Fruit fly (Drosophila melanogaster) whole organism, embryonic: ENCODE data around the gene h-cup.
A peak's percentile ranks its signal among the peaks of the same experiment; 100 is the strongest.

Experiments
- BEAF-32 ChIP-seq: fragments of 200-800 bp; sonication (Bioruptor generic); optimal IDR thresholded peaks from 3 replicates; lab custom pipeline; 2017; ENCODE audit warnings: missing biosample characterization, missing genetic modification characterization, mild to moderate bottlenecking, moderate library complexity, missing genetic modification reagents
- Bgb ChIP-seq: fragments of 200-800 bp; sonication (Bioruptor generic); IDR thresholded peaks from 2 replicates; pipeline ENCODE4 v1.3.6; 2022; ENCODE audit warnings: missing biosample characterization, missing genetic modification characterization; ENCODE audit not compliant: partially characterized antibody
- CG10147 ChIP-seq: fragments of 200-800 bp; sonication (Bioruptor generic); optimal IDR thresholded peaks from 2 replicates; lab custom pipeline; 2019; ENCODE audit warnings: missing biosample characterization, mild to moderate bottlenecking, missing genetic modification characterization, moderate library complexity
- CG11504 ChIP-seq: fragments of 200-800 bp; sonication (Bioruptor generic); optimal IDR thresholded peaks from 3 replicates; lab custom pipeline; 2019; ENCODE audit warnings: missing biosample characterization, mild to moderate bottlenecking, missing genetic modification characterization, moderate library complexity
- CG13287 ChIP-seq: fragments of 200-800 bp; sonication (Bioruptor generic); IDR thresholded peaks from 2 replicates; pipeline ENCODE4 v1.3.6; 2022; ENCODE audit warnings: missing biosample characterization, missing genetic modification characterization; ENCODE audit not compliant: partially characterized antibody
- CG14014 ChIP-seq: fragments of 200-800 bp; sonication (Bioruptor generic); IDR thresholded peaks from 2 replicates; pipeline ENCODE4 v1.3.6; 2022; ENCODE audit warnings: missing biosample characterization, missing genetic modification characterization
- CG14710 ChIP-seq: fragments of 200-800 bp; sonication (Bioruptor generic); optimal IDR thresholded peaks from 3 replicates; lab custom pipeline; 2019; ENCODE audit warnings: missing biosample characterization, mild to moderate bottlenecking, missing genetic modification characterization, moderate library complexity
- CG14860 ChIP-seq: fragments of 200-800 bp; sonication (Bioruptor generic); IDR thresholded peaks from 3 replicates; pipeline ENCODE4 v1.3.6; 2022; ENCODE audit warnings: missing biosample characterization, missing genetic modification characterization; ENCODE audit not compliant: partially characterized antibody
- CG15514 ChIP-seq: fragments of 200-800 bp; sonication (Bioruptor generic); optimal IDR thresholded peaks from 3 replicates; lab custom pipeline; 2017; ENCODE audit warnings: missing biosample characterization, missing genetic modification characterization, mild to moderate bottlenecking, moderate library complexity, missing genetic modification reagents
- CG16815 ChIP-seq: fragments of 200-800 bp; sonication (Bioruptor generic); optimal IDR thresholded peaks from 3 replicates; lab custom pipeline; 2017; ENCODE audit warnings: missing biosample characterization, mild to moderate bottlenecking, missing genetic modification characterization
- CG16863 ChIP-seq: fragments of 200-800 bp; sonication (Bioruptor generic); optimal IDR thresholded peaks from 3 replicates; lab custom pipeline; 2016; ENCODE audit warnings: missing biosample characterization, missing genetic modification characterization
- CG17829 ChIP-seq: fragments of 200-800 bp; optimal IDR thresholded peaks from 2 replicates; lab custom pipeline; 2019; ENCODE audit warnings: missing biosample characterization, mild to moderate bottlenecking, missing genetic modification characterization, moderate library complexity
- CG2116 ChIP-seq: fragments of 200-800 bp; sonication (Bioruptor generic); optimal IDR thresholded peaks from 3 replicates; lab custom pipeline; 2018; ENCODE audit warnings: missing biosample characterization, mild to moderate bottlenecking, missing genetic modification characterization
- CG2129 ChIP-seq: fragments of 200-800 bp; sonication (Bioruptor generic); IDR thresholded peaks from 2 replicates; pipeline ENCODE4 v1.3.6; 2022; ENCODE audit warnings: missing biosample characterization, missing genetic modification characterization; ENCODE audit not compliant: partially characterized antibody
- CG2889 ChIP-seq: fragments of 200-800 bp; sonication (Bioruptor generic); IDR thresholded peaks from 3 replicates; pipeline ENCODE4 v1.3.6; 2022; ENCODE audit warnings: missing biosample characterization, missing genetic modification characterization
- CG3281 ChIP-seq: fragments of 200-800 bp; sonication (Bioruptor generic); optimal IDR thresholded peaks from 3 replicates; lab custom pipeline; 2017; ENCODE audit warnings: missing biosample characterization, mild to moderate bottlenecking, missing genetic modification characterization
- CG34376 ChIP-seq: fragments of 200-800 bp; sonication (Bioruptor generic); optimal IDR thresholded peaks from 2 replicates; lab custom pipeline; 2018; ENCODE audit warnings: missing biosample characterization, mild to moderate bottlenecking, missing genetic modification characterization
- CG3995 ChIP-seq: fragments of 200-800 bp; sonication (Bioruptor generic); optimal IDR thresholded peaks from 3 replicates; lab custom pipeline; 2016; ENCODE audit warnings: missing biosample characterization, missing genetic modification characterization
- CG5953 ChIP-seq: fragments of 200-800 bp; sonication (Bioruptor generic); IDR thresholded peaks from 2 replicates; pipeline ENCODE4 v1.3.6; 2022; ENCODE audit warnings: missing biosample characterization, missing genetic modification characterization
- CG6791 ChIP-seq: fragments of 200-800 bp; sonication (Bioruptor generic); IDR thresholded peaks from 3 replicates; pipeline ENCODE4 v1.3.6; 2022; ENCODE audit warnings: missing biosample characterization, missing genetic modification characterization; ENCODE audit not compliant: partially characterized antibody
- CG9727 ChIP-seq: fragments of 200-800 bp; sonication (Bioruptor generic); optimal IDR thresholded peaks from 3 replicates; lab custom pipeline; 2017; ENCODE audit warnings: missing biosample characterization, mild to moderate bottlenecking, missing genetic modification characterization
- Dip2 ChIP-seq: fragments of 200-800 bp; sonication (Bioruptor generic); IDR thresholded peaks from 2 replicates; pipeline ENCODE4 v1.3.6; 2022; ENCODE audit warnings: missing biosample characterization, missing genetic modification characterization
- Dp ChIP-seq: fragments of 200-800 bp; sonication (Bioruptor generic); optimal IDR thresholded peaks from 2 replicates; lab custom pipeline; 2018; ENCODE audit warnings: missing biosample characterization, mild to moderate bottlenecking, missing genetic modification characterization, moderate library complexity
- Ets65A ChIP-seq: fragments of 200-800 bp; sonication (Bioruptor generic); peaks from one replicate; lab custom pipeline; 2016; ENCODE audit warnings: missing biosample characterization, missing genetic modification characterization
- HLH4C ChIP-seq: fragments of 200-800 bp; sonication (Bioruptor generic); IDR thresholded peaks from 3 replicates; pipeline ENCODE4 v1.3.6; 2022; ENCODE audit warnings: missing biosample characterization, missing genetic modification characterization; ENCODE audit not compliant: partially characterized antibody
- Hey ChIP-seq: fragments of 200-800 bp; sonication (Bioruptor generic); optimal IDR thresholded peaks from 3 replicates; lab custom pipeline; 2018; ENCODE audit warnings: missing biosample characterization, mild to moderate bottlenecking, missing genetic modification characterization
- HmgZ ChIP-seq: fragments of 200-800 bp; sonication (Bioruptor generic); optimal IDR thresholded peaks from 2 replicates; lab custom pipeline; 2018; ENCODE audit warnings: missing biosample characterization, mild to moderate bottlenecking, missing genetic modification characterization
- MTF-1 ChIP-seq: fragments of 200-800 bp; sonication (Bioruptor generic); optimal IDR thresholded peaks from 2 replicates; lab custom pipeline; 2018; ENCODE audit warnings: missing biosample characterization, mild to moderate bottlenecking, missing genetic modification characterization, borderline replicate concordance
- Myb ChIP-seq: fragments of 200-800 bp; sonication (Bioruptor generic); optimal IDR thresholded peaks from 2 replicates; lab custom pipeline; 2016; ENCODE audit warnings: missing biosample characterization, missing genetic modification characterization
- Neu2 ChIP-seq: fragments of 200-800 bp; sonication (Bioruptor generic); optimal IDR thresholded peaks from 3 replicates; lab custom pipeline; 2016; ENCODE audit warnings: missing biosample characterization, missing genetic modification characterization, borderline replicate concordance
- Opbp ChIP-seq: fragments of 200-800 bp; sonication (Bioruptor generic); IDR thresholded peaks from 3 replicates; pipeline ENCODE4 v1.3.6; 2022; ENCODE audit warnings: missing biosample characterization, missing genetic modification characterization; ENCODE audit not compliant: partially characterized antibody
- Usf ChIP-seq: fragments of 200-800 bp; sonication (Bioruptor generic); optimal IDR thresholded peaks from 2 replicates; lab custom pipeline; 2017; ENCODE audit warnings: missing genotype, missing biosample characterization, missing genetic modification characterization
- amos ChIP-seq: fragments of 200-800 bp; sonication (Bioruptor generic); IDR thresholded peaks from 2 replicates; pipeline ENCODE4 v1.3.6; 2022; ENCODE audit warnings: missing biosample characterization, missing genetic modification characterization; ENCODE audit not compliant: partially characterized antibody
- ap ChIP-seq: fragments of 200-800 bp; sonication (Bioruptor generic); IDR thresholded peaks from 2 replicates; pipeline ENCODE4 v1.3.6; 2022; ENCODE audit warnings: missing biosample characterization, missing genetic modification characterization
- bbx ChIP-seq: fragments of 200-800 bp; sonication (Bioruptor generic); IDR thresholded peaks from 2 replicates; pipeline ENCODE4 v1.3.6; 2022; ENCODE audit warnings: missing biosample characterization, missing genetic modification characterization; ENCODE audit not compliant: partially characterized antibody
- dati ChIP-seq: fragments of 200-800 bp; sonication (Bioruptor generic); IDR thresholded peaks from 2 replicates; pipeline ENCODE4 v1.3.6; 2022; ENCODE audit warnings: missing biosample characterization, missing genetic modification characterization
- kni ChIP-seq: fragments of 200-800 bp; sonication (Bioruptor generic); optimal IDR thresholded peaks from 3 replicates; lab custom pipeline; 2017; ENCODE audit warnings: mild to moderate bottlenecking, missing biosample characterization, missing genetic modification reagents, missing genetic modification characterization
- lbe ChIP-seq: fragments of 200-800 bp; sonication (Bioruptor generic); optimal IDR thresholded peaks from 2 replicates; lab custom pipeline; 2016; ENCODE audit warnings: missing biosample characterization, mild to moderate bottlenecking, missing genetic modification characterization
- luna ChIP-seq: fragments of 200-800 bp; sonication (Bioruptor generic); optimal IDR thresholded peaks from 2 replicates; lab custom pipeline; 2016; ENCODE audit warnings: missing biosample characterization, missing genetic modification characterization
- mam ChIP-seq: fragments of 200-800 bp; sonication (Bioruptor generic); optimal IDR thresholded peaks from 3 replicates; lab custom pipeline; 2016; ENCODE audit warnings: missing biosample characterization, missing genetic modification characterization
- salm ChIP-seq: fragments of 200-800 bp; sonication (Bioruptor generic); optimal IDR thresholded peaks from 2 replicates; lab custom pipeline; 2018; ENCODE audit warnings: missing biosample characterization, mild to moderate bottlenecking, missing genetic modification characterization
- sens ChIP-seq: fragments of 200-800 bp; sonication (Bioruptor generic); peaks from one replicate; lab custom pipeline; 2016; ENCODE audit warnings: missing biosample characterization, missing genetic modification characterization
- slp2 ChIP-seq: fragments of 200-800 bp; sonication (Bioruptor generic); optimal IDR thresholded peaks from 2 replicates; lab custom pipeline; 2016; ENCODE audit warnings: missing biosample characterization, missing genetic modification characterization
- stwl ChIP-seq: fragments of 200-800 bp; sonication (Bioruptor generic); optimal IDR thresholded peaks from 3 replicates; lab custom pipeline; 2018; ENCODE audit warnings: missing biosample characterization, mild to moderate bottlenecking, missing genetic modification characterization, moderate library complexity
- vnd ChIP-seq: fragments of 200-800 bp; sonication (Bioruptor generic); IDR thresholded peaks from 3 replicates; pipeline ENCODE4 v1.3.6; 2022; ENCODE audit warnings: missing biosample characterization, missing genetic modification characterization; ENCODE audit not compliant: partially characterized antibody
- wor ChIP-seq: fragments of 200-800 bp; sonication (Bioruptor generic); IDR thresholded peaks from 2 replicates; pipeline ENCODE4 v1.3.6; 2022; ENCODE audit warnings: missing biosample characterization, missing genetic modification characterization
- zf30C ChIP-seq: fragments of 200-800 bp; sonication (Bioruptor generic); optimal IDR thresholded peaks from 3 replicates; lab custom pipeline; 2018; ENCODE audit warnings: missing biosample characterization, mild to moderate bottlenecking, missing genetic modification characterization

The h-cup gene

dm6 chr3R:15366839-15367238, 15.9 kb downstream of the h-cup start (continued):
- TF ChIP-seq CG17829 (tag; lab: Kevin White, UChicago), result peak; percentile 40

dm6 chr3R:15363608-15364007, 19.1 kb downstream of the h-cup start, which contains the start of gene CG6171:
Gene CG6171 (minus strand): TSS chr3R:15363857.
- TF ChIP-seq Myb (peak; percentile 37), CG2116 (GFP tag; lab: Kevin White, UChicago) (peak; percentile 70), dati (GFP tag; lab: Robert Waterston, UW) (no peak), salm (no peak), Ets65A (GFP tag; lab: Kevin White, UChicago) (no peak), Bgb (GFP tag; lab: Robert Waterston, UW) (peak; percentile 30; the same call in 1 of the 2 replicates), CG10147 (GFP tag; lab: Kevin White, UChicago) (no peak), CG16815 (no peak), HLH4C (GFP tag; lab: Robert Waterston, UW) (peak; percentile 47; the same call in 2 of the 3 replicates), bbx (GFP tag; lab: Robert Waterston, UW) (0 out of 2 replicates have a peak, but pooled peaks have one; percentile 55), CG13287 (peak; percentile 75), wor (GFP tag; lab: Robert Waterston, UW) (no peak), stwl (tag; lab: Kevin White, UChicago) (peak; percentile 61), sens (GFP tag; lab: Kevin White, UChicago) (peak; percentile 80), HmgZ (tag; lab: Kevin White, UChicago) (peak; percentile 17), CG9727 (GFP tag; lab: Kevin White, UChicago) (no peak), MTF-1 (no peak), zf30C (no peak), CG3995 (GFP tag; lab: Kevin White, UChicago) (no peak), CG16863 (GFP tag; lab: Kevin White, UChicago) (peak; percentile 75), amos (GFP tag; lab: Robert Waterston, UW) (peak; percentile 54; the same call in 1 of the 2 replicates), lbe (GFP tag; lab: Kevin White, UChicago) (peak; percentile 28), CG14710 (tag; lab: Kevin White, UChicago) (peak; percentile 12), ap (GFP tag; lab: Robert Waterston, UW) (no peak), Usf (no peak), BEAF-32 (GFP tag; lab: Kevin White, UChicago) (peak; percentile 63), Hey (tag; lab: Kevin White, UChicago) (no peak), mam (GFP tag; lab: Kevin White, UChicago) (no peak), Dip2 (GFP tag; lab: Robert Waterston, UW) (no peak), CG3281 (GFP tag; lab: Kevin White, UChicago) (no peak), Dp (GFP tag; lab: Kevin White, UChicago) (peak; percentile 82), CG2129 (GFP tag; lab: Robert Waterston, UW) (peak; percentile 34; the same call in 1 of the 2 replicates), slp2 (no peak), CG5953 (no peak), Neu2 (peak; percentile 18), CG14860 (GFP tag; lab: Robert Waterston, UW) (peak; percentile 48; the same call in 1 of the 3 replicates), CG17829 (tag; lab: Kevin White, UChicago) (no peak), CG11504 (tag; lab: Kevin White, UChicago) (no peak), luna (no peak), CG34376 (peak; percentile 8), Opbp (GFP tag; lab: Robert Waterston, UW) (peak; percentile 43; the same call in 1 of the 3 replicates), vnd (GFP tag; lab: Robert Waterston, UW) (no peak; the same call in 2 of the 3 replicates), CG2889 (GFP tag; lab: Robert Waterston, UW) (no peak), CG6791 (GFP tag; lab: Robert Waterston, UW) (peak; percentile 70; the same call in 2 of the 3 replicates), CG14014 (GFP tag; lab: Robert Waterston, UW) (no peak), kni (no peak), CG15514 (GFP tag; lab: Kevin White, UChicago) (peak; percentile 18)
